Worm (Caenorhabditis elegans) whole organism, young adult: Measurements from ENCODE around the gene hrg-6.

ENCODE experiments used
- B0035.1 ChIP-seq: sonication (generic microtip); optimal IDR thresholded peaks from 2 replicates; lab custom pipeline; 2016; ENCODE audit warnings: missing genetic modification characterization, mild to moderate bottlenecking, missing compliant biosample characterization, missing genotype, missing genetic modification reagents
- F22D6.2 ChIP-seq: sonication (generic microtip); optimal IDR thresholded peaks from 2 replicates; lab custom pipeline; 2016; ENCODE audit warnings: mild to moderate bottlenecking, missing genetic modification characterization, missing compliant biosample characterization
- F23B12.7 ChIP-seq: sonication (generic microtip); optimal IDR thresholded peaks from 2 replicates; lab custom pipeline; 2017; ENCODE audit warnings: missing genetic modification characterization, mild to moderate bottlenecking, missing compliant biosample characterization, antibody characterized with exemption, moderate library complexity; ENCODE audit not compliant: insufficient read depth
- F33H1.4 ChIP-seq: fragments of 200-800 bp; sonication (Bioruptor generic); IDR thresholded peaks from 2 replicates; pipeline ENCODE4 v1.3.6; 2022; ENCODE audit warnings: missing genetic modification reagents, missing genetic modification characterization, missing compliant biosample characterization
- F55B11.4 ChIP-seq: sonication (generic microtip); optimal IDR thresholded peaks from 2 replicates; lab custom pipeline; 2016; ENCODE audit warnings: missing compliant biosample characterization, missing genetic modification characterization, borderline replicate concordance; ENCODE audit not compliant: insufficient read depth
- F57C9.4 ChIP-seq: sonication (generic microtip); optimal IDR thresholded peaks from 2 replicates; lab custom pipeline; 2017; ENCODE audit warnings: mild to moderate bottlenecking, missing genetic modification characterization, missing compliant biosample characterization
- K11D2.4 ChIP-seq: fragments of 200-800 bp; sonication (Bioruptor generic); IDR thresholded peaks from 2 replicates; pipeline ENCODE4 v1.3.6; 2022; ENCODE audit warnings: missing genetic modification reagents, missing genetic modification characterization, missing compliant biosample characterization
- K12H6.12 ChIP-seq: fragments of 200-800 bp; sonication (Bioruptor generic); optimal IDR thresholded peaks from 2 replicates; lab custom pipeline; 2018; ENCODE audit warnings: mild to moderate bottlenecking, missing genetic modification characterization, missing compliant biosample characterization
- Y56A3A.18 ChIP-seq: fragments of 200-800 bp; sonication (Bioruptor generic); IDR thresholded peaks from 2 replicates; pipeline ENCODE4 v1.3.6; 2022; ENCODE audit warnings: missing genetic modification reagents, missing genetic modification characterization, missing compliant biosample characterization
- Y67H2A.10 ChIP-seq: fragments of 200-800 bp; sonication (Bioruptor generic); conservative IDR thresholded peaks from 2 replicates; pipeline ENCODE4 v1.3.6; 2022; ENCODE audit warnings: missing genetic modification reagents, missing genetic modification characterization, missing compliant biosample characterization
- Y79H2A.3 ChIP-seq: fragments of 200-800 bp; sonication (Bioruptor generic); conservative IDR thresholded peaks from 2 replicates; pipeline ENCODE4 v1.3.6; 2022; ENCODE audit warnings: missing genetic modification reagents, missing genetic modification characterization, missing compliant biosample characterization
- attf-5 ChIP-seq: fragments of 200-800 bp; sonication (Bioruptor generic); optimal IDR thresholded peaks from 2 replicates; lab custom pipeline; 2018; ENCODE audit warnings: mild to moderate bottlenecking, missing genetic modification characterization, missing compliant biosample characterization
- bed-1 ChIP-seq: fragments of 200-800 bp; sonication (Bioruptor generic); IDR thresholded peaks from 2 replicates; pipeline ENCODE4 v1.3.6; 2022; ENCODE audit warnings: missing genetic modification reagents, missing genetic modification characterization, missing compliant biosample characterization
- ccch-3 ChIP-seq: fragments of 200-800 bp; sonication (Bioruptor generic); optimal IDR thresholded peaks from 2 replicates; lab custom pipeline; 2018; ENCODE audit warnings: mild to moderate bottlenecking, missing genetic modification characterization, missing compliant biosample characterization
- cebp-1 ChIP-seq, 2 experiments: fragments of 200-800 bp in 1 of 2; sonication (Bioruptor generic) in 1 of 2; sonication (generic microtip) in 1 of 2; IDR thresholded peaks in 1 of 2; optimal IDR thresholded peaks in 1 of 2; 2 replicates each; pipeline versions ENCODE4 v1.3.6 to Lab custom; 2017 to 2022; ENCODE audit warnings: missing compliant biosample characterization in 2 of 2, missing genetic modification characterization in 2 of 2, mild to moderate bottlenecking in 1 of 2, missing genetic modification reagents in 1 of 2, moderate library complexity in 1 of 2
- ceh-100 ChIP-seq: fragments of 200-800 bp; sonication (Bioruptor generic); IDR thresholded peaks from 2 replicates; pipeline ENCODE4 v1.3.6; 2022; ENCODE audit warnings: missing genetic modification reagents, missing genetic modification characterization, missing compliant biosample characterization
- ceh-58 ChIP-seq: fragments of 200-800 bp; sonication (Bioruptor generic); IDR thresholded peaks from 2 replicates; pipeline ENCODE4 v1.3.6; 2022; ENCODE audit warnings: missing genetic modification characterization, missing compliant biosample characterization
- ceh-79 ChIP-seq: sonication (generic microtip); optimal IDR thresholded peaks from 2 replicates; lab custom pipeline; 2017; ENCODE audit warnings: mild to moderate bottlenecking, missing genetic modification characterization, missing compliant biosample characterization
- chd-7 ChIP-seq: sonication (generic microtip); optimal IDR thresholded peaks from 2 replicates; lab custom pipeline; 2016; ENCODE audit warnings: mild to moderate bottlenecking, missing genetic modification characterization, moderate library complexity, missing compliant biosample characterization
- die-1 ChIP-seq: sonication (generic microtip); optimal IDR thresholded peaks from 2 replicates; lab custom pipeline; 2016; ENCODE audit warnings: missing genotype, mild to moderate bottlenecking, missing genetic modification characterization, missing compliant biosample characterization
- dox-1 ChIP-seq: fragments of 200-800 bp; sonication (Bioruptor generic); IDR thresholded peaks from 2 replicates; pipeline ENCODE4 v1.3.6; 2022; ENCODE audit warnings: missing genetic modification reagents, missing genetic modification characterization, missing compliant biosample characterization
- dpl-1 ChIP-seq: fragments of 150-350 bp; optimal IDR thresholded peaks from 2 replicates; lab custom pipeline; 2014; ENCODE audit warnings: missing biosample characterization, missing genetic modification reagents, missing genetic modification characterization
- efl-1 ChIP-seq: fragments of 150-350 bp; optimal IDR thresholded peaks from 2 replicates; lab custom pipeline; 2014; ENCODE audit warnings: missing biosample characterization, missing genetic modification reagents, missing genetic modification characterization
- egl-18 ChIP-seq: fragments of 200-800 bp; sonication (Bioruptor generic); IDR thresholded peaks from 2 replicates; pipeline ENCODE4 v1.3.6; 2022; ENCODE audit warnings: missing genetic modification reagents, missing genetic modification characterization, missing compliant biosample characterization
- ets-4 ChIP-seq: fragments of 200-800 bp; sonication (Bioruptor generic); optimal IDR thresholded peaks from 2 replicates; lab custom pipeline; 2018; ENCODE audit warnings: mild to moderate bottlenecking, missing genetic modification characterization, missing compliant biosample characterization
- hsf-1 ChIP-seq: fragments of 200-800 bp; sonication (Bioruptor generic); IDR thresholded peaks from 2 replicates; pipeline ENCODE4 v1.3.6; 2022; ENCODE audit warnings: missing genetic modification reagents, missing genetic modification characterization, missing compliant biosample characterization
- let-607 ChIP-seq, 2 experiments: fragments of 200-800 bp in 1 of 2; sonication (Bioruptor generic) in 1 of 2; sonication (generic microtip) in 1 of 2; optimal IDR thresholded peaks; 2 replicates each; lab custom pipeline; 2016 to 2018; ENCODE audit warnings: mild to moderate bottlenecking in 2 of 2, missing compliant biosample characterization in 2 of 2, missing genetic modification characterization in 2 of 2, moderate library complexity in 2 of 2, missing genotype in 1 of 2
- madf-3 ChIP-seq: fragments of 200-800 bp; sonication (Bioruptor generic); IDR thresholded peaks from 2 replicates; pipeline ENCODE4 v1.3.6; 2022; ENCODE audit warnings: missing genetic modification reagents, missing genetic modification characterization, missing compliant biosample characterization
- mes-4 ChIP-seq: sonication (generic microtip); optimal IDR thresholded peaks from 2 replicates; lab custom pipeline; 2016; ENCODE audit warnings: missing genotype, missing genetic modification characterization, missing compliant biosample characterization
- nfyb-1 ChIP-seq: fragments of 200-800 bp; sonication (Bioruptor generic); IDR thresholded peaks from 2 replicates; pipeline ENCODE4 v1.3.6; 2022; ENCODE audit warnings: missing genetic modification reagents, missing genetic modification characterization, missing compliant biosample characterization
- nhr-179 ChIP-seq: sonication (generic microtip); optimal IDR thresholded peaks from 2 replicates; lab custom pipeline; 2016; ENCODE audit warnings: mild to moderate bottlenecking, missing genetic modification characterization, missing compliant biosample characterization
- nhr-80 ChIP-seq: sonication (generic microtip); optimal IDR thresholded peaks from 2 replicates; lab custom pipeline; 2016; ENCODE audit warnings: missing genetic modification characterization, missing compliant biosample characterization
- pbrm-1 ChIP-seq: fragments of 200-800 bp; sonication (Bioruptor generic); IDR thresholded peaks from 2 replicates; pipeline ENCODE4 v1.3.6; 2022; ENCODE audit warnings: missing genetic modification reagents, missing genetic modification characterization, missing compliant biosample characterization
- snpc-1.1 ChIP-seq: sonication (generic microtip); optimal IDR thresholded peaks from 2 replicates; lab custom pipeline; 2017; ENCODE audit warnings: missing genetic modification characterization, mild to moderate bottlenecking, missing compliant biosample characterization, antibody characterized with exemption, moderate library complexity, missing genotype, missing genetic modification reagents; ENCODE audit not compliant: insufficient read depth
- snpc-3.4 ChIP-seq: sonication (generic microtip); optimal IDR thresholded peaks from 2 replicates; lab custom pipeline; 2017; ENCODE audit warnings: missing genetic modification characterization, mild to moderate bottlenecking, missing compliant biosample characterization, antibody characterized with exemption, moderate library complexity, missing genotype, missing genetic modification reagents
- tbp1 ChIP-seq: fragments of 200-800 bp; sonication (Bioruptor generic); optimal IDR thresholded peaks from 2 replicates; lab custom pipeline; 2018; ENCODE audit warnings: mild to moderate bottlenecking, missing genetic modification characterization, missing compliant biosample characterization
- unc-62 ChIP-seq: fragments of 150-350 bp; optimal IDR thresholded peaks from 2 replicates; lab custom pipeline; 2014; ENCODE audit warnings: missing biosample characterization, missing genetic modification reagents, missing genetic modification characterization
- xnd-1 ChIP-seq: sonication (generic microtip); optimal IDR thresholded peaks from 2 replicates; lab custom pipeline; 2016; ENCODE audit warnings: missing genotype, missing genetic modification reagents, missing genetic modification characterization, missing compliant biosample characterization
- ztf-25 ChIP-seq: fragments of 200-800 bp; sonication (Bioruptor generic); IDR thresholded peaks from 2 replicates; pipeline ENCODE4 v1.3.6; 2022; ENCODE audit warnings: missing genetic modification reagents, missing genetic modification characterization, missing compliant biosample characterization
- ztf-26 ChIP-seq: sonication (generic microtip); optimal IDR thresholded peaks from 2 replicates; lab custom pipeline; 2017; ENCODE audit warnings: missing genetic modification characterization, missing compliant biosample characterization
- ztf-28 ChIP-seq: fragments of 200-800 bp; sonication (Bioruptor generic); IDR thresholded peaks from 2 replicates; pipeline ENCODE4 v1.3.6; 2022; ENCODE audit warnings: missing genetic modification reagents, missing genetic modification characterization, missing compliant biosample characterization
- ztf-6 ChIP-seq: fragments of 200-800 bp; sonication (Bioruptor generic); IDR thresholded peaks from 2 replicates; pipeline ENCODE4 v1.3.6; 2022; ENCODE audit warnings: missing genetic modification reagents, missing genetic modification characterization, missing compliant biosample characterization

The hrg-6 gene

ce11 chrIV:11009928-11010327, 22.5 kb upstream of the hrg-6 start:
- TF ChIP-seq tbp1 (GFP tag; lab: Kevin White, UChicago) = no peak
- no peak for TF ChIP-seq chd-7
- 0 out of 2 replicates have a peak, but pooled peaks have one; percentile 5 for TF ChIP-seq pbrm-1

ce11 chrIV:11011920-11012319, 20.5 kb upstream of the hrg-6 start, which contains the start of gene ndx-9:
ndx-9 (minus strand) TSS chrIV:11012020.
- TF ChIP-seq ztf-25 (GFP tag; lab: Robert Waterston, UW) (no peak), K12H6.12 (tag; lab: Kevin White, UChicago) (no peak), ztf-6 (GFP tag; lab: Robert Waterston, UW) (no peak), efl-1 (no peak), Y67H2A.10 (GFP tag; lab: Robert Waterston, UW) (no peak), K11D2.4 (GFP tag; lab: Robert Waterston, UW) (no peak), F55B11.4 (no peak), Y79H2A.3 (GFP tag; lab: Robert Waterston, UW) (no peak), F57C9.4 (tag; lab: Kevin White, UChicago) (no peak)

ce11 chrIV:11015881-11016280, 16.5 kb upstream of the hrg-6 start, which contains the start of gene F13H10.3:
F13H10.3 (minus strand) TSS chrIV:11015953.
- TF ChIP-seq snpc-3.4 (tag; lab: Kevin White, UChicago) = peak; percentile 8
- 0 out of 2 replicates have a peak, but pooled peaks have one; percentile 14 for TF ChIP-seq madf-3 (GFP tag; lab: Robert Waterston, UW)
- peak; percentile 88 for TF ChIP-seq nhr-80 (tag; lab: Kevin White, UChicago)
- no peak for TF ChIP-seq cebp-1 (GFP tag; IDR thresholded peaks at IDR 0.05; lab: Robert Waterston, UW)
- peak; percentile 50 for TF ChIP-seq cebp-1 (tag; optimal IDR thresholded peaks at IDR 0.05; lab: Kevin White, UChicago)
- no peak for TF ChIP-seq ztf-25 (GFP tag; lab: Robert Waterston, UW)

ce11 chrIV:11019962-11020550, 12.3 kb upstream of the hrg-6 start, which contains the start of gene F13H10.8:
F13H10.8 (plus strand) TSS chrIV:11020517.
- TF ChIP-seq die-1 (tag; lab: Kevin White, UChicago) (no peak), nhr-179 (tag; lab: Kevin White, UChicago) (no peak), hsf-1 (GFP tag; lab: Robert Waterston, UW) (no peak), ztf-28 (GFP tag; lab: Robert Waterston, UW) (no peak), snpc-1.1 (no peak), ceh-100 (no peak), ztf-25 (GFP tag; lab: Robert Waterston, UW) (no peak), efl-1 (no peak), let-607 (tag; optimal IDR thresholded peaks at IDR 0.05; lab: Kevin White, UChicago) (peak; percentile 13 to 15), nhr-80 (tag; lab: Kevin White, UChicago) (peak; percentile 85), xnd-1 (tag; lab: Kevin White, UChicago) (no peak), ccch-3 (GFP tag; lab: Kevin White, UChicago) (no peak), unc-62 (GFP tag; lab: Kevin White, UChicago) (no peak), ceh-58 (GFP tag; lab: Robert Waterston, UW) (no peak), F22D6.2 (tag; lab: Kevin White, UChicago) (no peak), F23B12.7 (tag; lab: Kevin White, UChicago) (peak; percentile 39), Y56A3A.18 (no peak), attf-5 (GFP tag; lab: Kevin White, UChicago) (peak; percentile 52), bed-1 (GFP tag; lab: Robert Waterston, UW) (no peak), egl-18 (no peak), dox-1 (GFP tag; lab: Robert Waterston, UW) (peak; percentile 8; the same call in 1 of the 2 replicates), ets-4 (GFP tag; lab: Kevin White, UChicago) (peak; percentile 16), ceh-79 (tag; lab: Kevin White, UChicago) (no peak), F33H1.4 (GFP tag; lab: Robert Waterston, UW) (no peak), nfyb-1 (0 out of 2 replicates have a peak, but pooled peaks have one; percentile 9), dpl-1 (no peak), B0035.1 (tag; lab: Kevin White, UChicago) (no peak), ztf-26 (tag; lab: Kevin White, UChicago) (no peak), mes-4 (tag; lab: Kevin White, UChicago) (no peak)
